Fruit fly (Drosophila melanogaster) whole organism, prepupa: Measurements from ENCODE around the gene CapaR.
A peak's percentile ranks its signal among the peaks of the same experiment; 100 is the strongest.

Experiments used
- CG11294 ChIP-seq: fragments of 200-800 bp; sonication (Bioruptor generic); IDR thresholded peaks from 2 replicates; pipeline ENCODE4 v1.3.6; 2022; ENCODE audit warnings: missing biosample characterization, missing genetic modification characterization
- CG11762 ChIP-seq: fragments of 200-800 bp; sonication (Bioruptor generic); optimal IDR thresholded peaks from 3 replicates; lab custom pipeline; 2016; ENCODE audit warnings: missing biosample characterization, missing genetic modification characterization; ENCODE audit not compliant: insufficient read depth
- CG11902 ChIP-seq: fragments of 200-800 bp; sonication (Bioruptor generic); optimal IDR thresholded peaks from 3 replicates; lab custom pipeline; 2016; ENCODE audit warnings: missing biosample characterization, missing genetic modification characterization
- CG1621 ChIP-seq: fragments of 200-800 bp; sonication (Bioruptor generic); optimal IDR thresholded peaks from 3 replicates; lab custom pipeline; 2018; ENCODE audit warnings: missing biosample characterization, mild to moderate bottlenecking, missing genetic modification characterization
- CG3032 ChIP-seq: fragments of 200-800 bp; optimal IDR thresholded peaks from 2 replicates; lab custom pipeline; 2019; ENCODE audit warnings: missing biosample characterization, mild to moderate bottlenecking, missing genetic modification characterization, moderate library complexity
- CG31627 ChIP-seq: fragments of 200-800 bp; sonication (Bioruptor generic); optimal IDR thresholded peaks from 3 replicates; lab custom pipeline; 2016; ENCODE audit warnings: missing biosample characterization, missing genetic modification characterization
- CG32006 ChIP-seq: fragments of 200-800 bp; sonication (Bioruptor generic); optimal IDR thresholded peaks from 3 replicates; lab custom pipeline; 2017; ENCODE audit warnings: missing biosample characterization, mild to moderate bottlenecking, missing genetic modification characterization
- CG34406 ChIP-seq: fragments of 200-800 bp; sonication (Bioruptor generic); optimal IDR thresholded peaks from 3 replicates; lab custom pipeline; 2016; ENCODE audit warnings: missing biosample characterization, missing genetic modification characterization
- CG3919 ChIP-seq: fragments of 200-800 bp; sonication (Bioruptor generic); optimal IDR thresholded peaks from 3 replicates; lab custom pipeline; 2016; ENCODE audit warnings: missing biosample characterization, missing genetic modification characterization
- CG4318 ChIP-seq: fragments of 200-800 bp; sonication (Bioruptor generic); optimal IDR thresholded peaks from 3 replicates; lab custom pipeline; 2017; ENCODE audit warnings: missing biosample characterization, mild to moderate bottlenecking, missing genetic modification characterization
- CG6163 ChIP-seq: fragments of 200-800 bp; sonication (Bioruptor generic); IDR thresholded peaks from 3 replicates; pipeline ENCODE4 v1.3.6; 2022; ENCODE audit warnings: missing biosample characterization, missing genetic modification characterization
- CG6276 ChIP-seq: fragments of 200-800 bp; sonication (Bioruptor generic); optimal IDR thresholded peaks from 2 replicates; lab custom pipeline; 2017; ENCODE audit warnings: missing biosample characterization, mild to moderate bottlenecking, missing genetic modification characterization
- CG6792 ChIP-seq: fragments of 200-800 bp; sonication (Bioruptor generic); optimal IDR thresholded peaks from 3 replicates; lab custom pipeline; 2016; ENCODE audit warnings: missing biosample characterization, missing genetic modification characterization
- CG6808 ChIP-seq: fragments of 200-800 bp; sonication (Bioruptor generic); optimal IDR thresholded peaks from 3 replicates; lab custom pipeline; 2017; ENCODE audit warnings: missing biosample characterization, missing genetic modification characterization, mild to moderate bottlenecking, moderate library complexity, missing genetic modification reagents
- CG7368 ChIP-seq: fragments of 200-800 bp; sonication (Bioruptor generic); optimal IDR thresholded peaks from 3 replicates; lab custom pipeline; 2016; ENCODE audit warnings: missing biosample characterization, missing genetic modification characterization
- CG8119 ChIP-seq: fragments of 200-800 bp; sonication (Bioruptor generic); IDR thresholded peaks from 3 replicates; pipeline ENCODE4 v1.3.6; 2022; ENCODE audit warnings: missing biosample characterization, missing genetic modification characterization
- CG8319 ChIP-seq: fragments of 200-800 bp; sonication (Bioruptor generic); optimal IDR thresholded peaks from 3 replicates; lab custom pipeline; 2016; ENCODE audit warnings: missing biosample characterization, missing genetic modification characterization
- CG8632 ChIP-seq: fragments of 200-800 bp; sonication (Bioruptor generic); optimal IDR thresholded peaks from 3 replicates; lab custom pipeline; 2016; ENCODE audit warnings: missing biosample characterization, missing genetic modification characterization
- Eip78C ChIP-seq: fragments of 200-800 bp; sonication (Bioruptor generic); peaks from one replicate; lab custom pipeline; 2016; ENCODE audit warnings: missing biosample characterization, missing genetic modification characterization
- Ets21C ChIP-seq: fragments of 200-800 bp; sonication (Bioruptor generic); optimal IDR thresholded peaks from 3 replicates; lab custom pipeline; 2016; ENCODE audit warnings: missing biosample characterization, missing genetic modification characterization
- Ets96B ChIP-seq: fragments of 200-800 bp; optimal IDR thresholded peaks from 2 replicates; lab custom pipeline; 2019; ENCODE audit warnings: missing biosample characterization, mild to moderate bottlenecking, missing genetic modification characterization, moderate library complexity
- Gug ChIP-seq: fragments of 200-800 bp; sonication (Bioruptor generic); IDR thresholded peaks from 2 replicates; pipeline ENCODE4 v1.3.6; 2022; ENCODE audit warnings: missing biosample characterization, missing genetic modification characterization
- Hr38 ChIP-seq: sonication (Bioruptor generic); optimal IDR thresholded peaks from 2 replicates; lab custom pipeline; 2016; ENCODE audit warnings: missing biosample characterization, missing genetic modification characterization
- Hr39 ChIP-seq: fragments of 200-800 bp; sonication (Bioruptor generic); optimal IDR thresholded peaks from 2 replicates; lab custom pipeline; 2016; ENCODE audit warnings: missing biosample characterization, missing genetic modification characterization
- Hr4 ChIP-seq: fragments of 200-800 bp; sonication (Bioruptor generic); optimal IDR thresholded peaks from 3 replicates; lab custom pipeline; 2016; ENCODE audit warnings: missing biosample characterization, missing genetic modification characterization
- Met ChIP-seq: fragments of 200-800 bp; sonication (Bioruptor generic); optimal IDR thresholded peaks from 3 replicates; lab custom pipeline; 2016; ENCODE audit warnings: missing biosample characterization, missing genetic modification characterization
- Smox ChIP-seq: fragments of 200-800 bp; sonication (Bioruptor generic); optimal IDR thresholded peaks from 3 replicates; lab custom pipeline; 2016; ENCODE audit warnings: missing biosample characterization, missing genetic modification characterization
- Sox14 ChIP-seq: fragments of 200-800 bp; sonication (Bioruptor generic); optimal IDR thresholded peaks from 3 replicates; lab custom pipeline; 2016; ENCODE audit warnings: missing biosample characterization, missing genetic modification characterization
- Sox15 ChIP-seq: fragments of 200-800 bp; sonication (Bioruptor generic); optimal IDR thresholded peaks from 3 replicates; lab custom pipeline; 2016; ENCODE audit warnings: missing biosample characterization, missing genetic modification characterization
- achi ChIP-seq: fragments of 200-800 bp; sonication (Bioruptor generic); optimal IDR thresholded peaks from 3 replicates; lab custom pipeline; 2016; ENCODE audit warnings: missing biosample characterization, missing genetic modification characterization
- acj6 ChIP-seq: fragments of 200-800 bp; sonication (Bioruptor generic); optimal IDR thresholded peaks from 3 replicates; lab custom pipeline; 2016; ENCODE audit warnings: missing biosample characterization, missing genetic modification characterization
- cyc ChIP-seq: fragments of 200-800 bp; sonication (Bioruptor generic); optimal IDR thresholded peaks from 3 replicates; lab custom pipeline; 2016; ENCODE audit warnings: missing biosample characterization, missing genetic modification characterization
- dac ChIP-seq: fragments of 200-800 bp; sonication (Bioruptor generic); optimal IDR thresholded peaks from 2 replicates; lab custom pipeline; 2017; ENCODE audit warnings: missing biosample characterization, mild to moderate bottlenecking, missing genetic modification characterization
- esn ChIP-seq: fragments of 200-800 bp; sonication (Bioruptor generic); optimal IDR thresholded peaks from 2 replicates; lab custom pipeline; 2016; ENCODE audit warnings: missing biosample characterization, mild to moderate bottlenecking, missing genetic modification characterization, moderate library complexity
- fd59A ChIP-seq: fragments of 200-800 bp; sonication (Bioruptor generic); optimal IDR thresholded peaks from 2 replicates; lab custom pipeline; 2017; ENCODE audit warnings: missing biosample characterization, mild to moderate bottlenecking, missing genetic modification characterization, missing genetic modification reagents
- lz ChIP-seq: fragments of 200-800 bp; sonication (Bioruptor generic); optimal IDR thresholded peaks from 3 replicates; lab custom pipeline; 2016; ENCODE audit warnings: missing biosample characterization, missing genetic modification characterization
- net ChIP-seq: fragments of 200-800 bp; sonication (Bioruptor generic); optimal IDR thresholded peaks from 3 replicates; lab custom pipeline; 2016; ENCODE audit warnings: missing biosample characterization, missing genetic modification characterization
- pdm3 ChIP-seq: fragments of 200-800 bp; sonication (Bioruptor generic); optimal IDR thresholded peaks from 3 replicates; lab custom pipeline; 2016; ENCODE audit warnings: missing biosample characterization, missing genetic modification characterization
- salr ChIP-seq, 2 experiments: fragments of 200-800 bp; sonication (Bioruptor generic); optimal IDR thresholded peaks; 3 replicates each; lab custom pipeline; 2016 to 2018; ENCODE audit warnings: missing biosample characterization in 2 of 2, missing genetic modification characterization in 2 of 2, mild to moderate bottlenecking in 1 of 2
- spab ChIP-seq: fragments of 200-800 bp; sonication (Bioruptor generic); optimal IDR thresholded peaks from 2 replicates; lab custom pipeline; 2017; ENCODE audit warnings: missing biosample characterization, mild to moderate bottlenecking, missing genetic modification characterization, missing genetic modification reagents
- svp ChIP-seq: fragments of 200-800 bp; sonication (Bioruptor generic); peaks from one replicate; lab custom pipeline; 2016; ENCODE audit warnings: missing biosample characterization, missing genetic modification characterization
- topi ChIP-seq: fragments of 200-800 bp; sonication (Bioruptor generic); optimal IDR thresholded peaks from 3 replicates; lab custom pipeline; 2016; ENCODE audit warnings: missing biosample characterization, missing genetic modification characterization
- vri ChIP-seq: fragments of 200-800 bp; sonication (Bioruptor generic); optimal IDR thresholded peaks from 3 replicates; lab custom pipeline; 2016; ENCODE audit warnings: missing biosample characterization, mild to moderate bottlenecking, missing genetic modification characterization

The CapaR gene

DNA sequence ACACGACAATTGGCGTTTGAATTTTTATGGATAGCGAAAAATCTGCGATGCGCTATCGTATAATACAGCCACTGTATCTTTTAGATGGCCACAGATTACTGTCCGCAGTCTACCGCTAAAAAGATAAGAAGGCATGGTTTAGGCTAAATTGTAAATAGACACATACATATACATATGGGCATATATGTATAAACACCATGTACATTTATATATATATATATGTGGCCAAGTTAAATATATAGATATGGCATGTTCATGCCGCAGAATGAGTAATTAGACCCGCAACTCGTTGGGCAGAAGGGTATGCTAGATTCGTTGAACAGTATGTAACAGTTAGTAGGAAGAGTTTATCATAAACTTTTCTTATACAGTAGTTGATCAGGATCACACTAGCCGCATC, at the start of gene CapaR:
TSS of gene CapaR (minus strand) at position 101 of the 400 bp plus-strand sequence.
- TF ChIP-seq fd59A (GFP tag; lab: Kevin White, UChicago) (no peak), Hr38 (GFP tag; lab: Kevin White, UChicago) (no peak), acj6 (no peak), Ets21C (GFP tag; lab: Kevin White, UChicago) (no peak), CG8319 (GFP tag; lab: Kevin White, UChicago) (no peak)

dm6 chr3L:21610535-21610934, 48.6 kb upstream of the CapaR start:
- no peak for TF ChIP-seq svp (GFP tag; lab: Kevin White, UChicago)
- no peak for TF ChIP-seq CG1621 (tag; lab: Kevin White, UChicago)
- no peak for TF ChIP-seq CG3919 (GFP tag; lab: Kevin White, UChicago)
- TF ChIP-seq CG31627 (GFP tag; lab: Kevin White, UChicago) = no peak
- no peak for TF ChIP-seq Eip78C (GFP tag; lab: Kevin White, UChicago)
- no peak for TF ChIP-seq CG7368 (GFP tag; lab: Kevin White, UChicago)
- TF ChIP-seq CG11762 (GFP tag; lab: Kevin White, UChicago) = no peak
- TF ChIP-seq topi = no peak
- TF ChIP-seq CG8119 (GFP tag; lab: Robert Waterston, UW) = no peak
- no peak for TF ChIP-seq Ets21C (GFP tag; lab: Kevin White, UChicago)
- TF ChIP-seq, all 60 proteins: peak for 0

DNA sequence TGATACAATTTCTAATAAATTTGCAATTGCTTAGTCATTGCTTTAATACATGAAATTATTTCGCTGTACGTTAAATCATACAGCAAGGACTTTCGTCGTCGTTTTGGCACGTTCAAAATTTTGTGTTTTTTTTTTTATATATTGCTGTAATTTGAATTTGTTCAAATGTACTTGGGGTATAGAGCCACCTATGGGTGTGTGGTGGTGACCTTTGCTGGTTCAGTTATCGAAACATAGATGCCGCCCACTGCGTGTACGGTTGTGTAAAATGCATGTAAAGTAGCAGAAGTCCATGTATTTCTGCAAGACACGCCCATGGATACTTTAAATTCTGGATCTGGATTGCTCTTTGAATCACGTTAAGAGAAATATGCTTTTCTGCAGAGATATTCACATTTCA, 42.3 kb upstream of the CapaR start:
- TF ChIP-seq Smox (GFP tag; lab: Kevin White, UChicago) (peak; percentile 6), lz (GFP tag; lab: Kevin White, UChicago) (peak; percentile 36), Hr39 (GFP tag; lab: Kevin White, UChicago) (peak; percentile 69), cyc (peak; percentile 61), CG11762 (GFP tag; lab: Kevin White, UChicago) (no peak), Ets96B (tag; lab: Kevin White, UChicago) (no peak), Met (peak; percentile 23), Ets21C (GFP tag; lab: Kevin White, UChicago) (peak; percentile 37), pdm3 (GFP tag; lab: Kevin White, UChicago) (peak; percentile 9), CG31627 (GFP tag; lab: Kevin White, UChicago) (peak; percentile 63), svp (GFP tag; lab: Kevin White, UChicago) (peak; percentile 77), CG6276 (GFP tag; lab: Kevin White, UChicago) (no peak), esn (GFP tag; lab: Kevin White, UChicago) (peak; percentile 43)
- TF ChIP-seq, all 60 proteins: peak for 10

- TF ChIP-seq CG11294 = no peak
- TF ChIP-seq pdm3 (GFP tag; lab: Kevin White, UChicago) = no peak
- no peak for TF ChIP-seq salr (GFP tag; optimal IDR thresholded peaks at IDR 0.05; lab: Kevin White, UChicago)
- TF ChIP-seq CG6276 (GFP tag; lab: Kevin White, UChicago) = no peak
- TF ChIP-seq CG1621 (tag; lab: Kevin White, UChicago) = no peak
- peak; percentile 59 for TF ChIP-seq CG6808 (GFP tag; lab: Kevin White, UChicago)
- TF ChIP-seq achi (GFP tag; lab: Kevin White, UChicago) = no peak
- TF ChIP-seq CG4318 (GFP tag; lab: Kevin White, UChicago) = no peak
- TF ChIP-seq acj6 = peak; percentile 13
- no peak for TF ChIP-seq Gug (GFP tag; lab: Robert Waterston, UW)
- peak; percentile 36 for TF ChIP-seq fd59A (GFP tag; lab: Kevin White, UChicago)
- no peak for TF ChIP-seq Smox (GFP tag; lab: Kevin White, UChicago)
- no peak for TF ChIP-seq CG7368 (GFP tag; lab: Kevin White, UChicago)
- peak; percentile 71 for TF ChIP-seq Eip78C (GFP tag; lab: Kevin White, UChicago)
- TF ChIP-seq CG8319 (GFP tag; lab: Kevin White, UChicago) = no peak
- TF ChIP-seq Hr4 (GFP tag; lab: Kevin White, UChicago) = no peak
- peak; percentile 45 for TF ChIP-seq svp (GFP tag; lab: Kevin White, UChicago)
- TF ChIP-seq CG32006 (GFP tag; lab: Kevin White, UChicago) = no peak
- no peak for TF ChIP-seq lz (GFP tag; lab: Kevin White, UChicago)
- TF ChIP-seq CG8632 (GFP tag; lab: Kevin White, UChicago) = no peak
- no peak for TF ChIP-seq esn (GFP tag; lab: Kevin White, UChicago)
- TF ChIP-seq CG3919 (GFP tag; lab: Kevin White, UChicago) = peak; percentile 25
- no peak for TF ChIP-seq vri (GFP tag; lab: Kevin White, UChicago)
- no peak for TF ChIP-seq Sox15
- no peak for TF ChIP-seq CG6163 (GFP tag; lab: Robert Waterston, UW)
- TF ChIP-seq Met = no peak
- TF ChIP-seq net (GFP tag; lab: Kevin White, UChicago) = no peak
- peak; percentile 55 for TF ChIP-seq spab (GFP tag; lab: Kevin White, UChicago)
- TF ChIP-seq Sox14 (GFP tag; lab: Kevin White, UChicago) = no peak
- TF ChIP-seq CG31627 (GFP tag; lab: Kevin White, UChicago) = no peak
- TF ChIP-seq CG6792 (GFP tag; lab: Kevin White, UChicago) = no peak
- no peak for TF ChIP-seq CG11902
- TF ChIP-seq dac (GFP tag; lab: Kevin White, UChicago) = no peak
- no peak for TF ChIP-seq Hr38 (GFP tag; lab: Kevin White, UChicago)
- TF ChIP-seq Ets96B (tag; lab: Kevin White, UChicago) = peak; percentile 42
- no peak for TF ChIP-seq CG8119 (GFP tag; lab: Robert Waterston, UW)
- peak; percentile 9 for TF ChIP-seq CG34406 (GFP tag; lab: Kevin White, UChicago)
- peak; percentile 39 for TF ChIP-seq CG3032 (tag; lab: Kevin White, UChicago)
Observed at dm6 chr3L:21602275-21602674, 40.3 kb upstream of the CapaR start.
